Fruit fly (Drosophila melanogaster) whole organism, prepupa: ENCODE results near the gene CG15387.

Source experiments
- Blimp-1 ChIP-seq: fragments of 200-800 bp; sonication (Bioruptor generic); optimal IDR thresholded peaks from 3 replicates; lab custom pipeline; 2017; ENCODE audit warnings: missing biosample characterization, missing genetic modification characterization, mild to moderate bottlenecking, moderate library complexity, missing genetic modification reagents
- CG10631 ChIP-seq: fragments of 200-800 bp; sonication (Bioruptor generic); optimal IDR thresholded peaks from 2 replicates; lab custom pipeline; 2016; ENCODE audit warnings: missing biosample characterization, missing genetic modification characterization
- CG10669 ChIP-seq: fragments of 200-800 bp; sonication (Bioruptor generic); optimal IDR thresholded peaks from 3 replicates; lab custom pipeline; 2018; ENCODE audit warnings: missing biosample characterization, mild to moderate bottlenecking, missing genetic modification characterization, moderate library complexity
- CG11294 ChIP-seq: fragments of 200-800 bp; sonication (Bioruptor generic); IDR thresholded peaks from 2 replicates; pipeline ENCODE4 v1.3.6; 2022; ENCODE audit warnings: missing biosample characterization, missing genetic modification characterization
- CG11762 ChIP-seq: fragments of 200-800 bp; sonication (Bioruptor generic); optimal IDR thresholded peaks from 3 replicates; lab custom pipeline; 2016; ENCODE audit warnings: missing biosample characterization, missing genetic modification characterization; ENCODE audit not compliant: insufficient read depth
- CG11902 ChIP-seq: fragments of 200-800 bp; sonication (Bioruptor generic); optimal IDR thresholded peaks from 3 replicates; lab custom pipeline; 2016; ENCODE audit warnings: missing biosample characterization, missing genetic modification characterization
- CG15336 ChIP-seq: fragments of 200-800 bp; sonication (Bioruptor generic); IDR thresholded peaks from 2 replicates; pipeline ENCODE4 v1.3.6; 2022; ENCODE audit warnings: missing biosample characterization, missing genetic modification characterization
- CG1621 ChIP-seq: fragments of 200-800 bp; sonication (Bioruptor generic); optimal IDR thresholded peaks from 3 replicates; lab custom pipeline; 2018; ENCODE audit warnings: missing biosample characterization, mild to moderate bottlenecking, missing genetic modification characterization
- CG16779 ChIP-seq: fragments of 200-800 bp; sonication (Bioruptor generic); optimal IDR thresholded peaks from 3 replicates; lab custom pipeline; 2017; ENCODE audit warnings: missing biosample characterization, mild to moderate bottlenecking, missing genetic modification characterization
- CG31627 ChIP-seq: fragments of 200-800 bp; sonication (Bioruptor generic); optimal IDR thresholded peaks from 3 replicates; lab custom pipeline; 2016; ENCODE audit warnings: missing biosample characterization, missing genetic modification characterization
- CG32006 ChIP-seq: fragments of 200-800 bp; sonication (Bioruptor generic); optimal IDR thresholded peaks from 3 replicates; lab custom pipeline; 2017; ENCODE audit warnings: missing biosample characterization, mild to moderate bottlenecking, missing genetic modification characterization
- CG34406 ChIP-seq: fragments of 200-800 bp; sonication (Bioruptor generic); optimal IDR thresholded peaks from 3 replicates; lab custom pipeline; 2016; ENCODE audit warnings: missing biosample characterization, missing genetic modification characterization
- CG3919 ChIP-seq: fragments of 200-800 bp; sonication (Bioruptor generic); optimal IDR thresholded peaks from 3 replicates; lab custom pipeline; 2016; ENCODE audit warnings: missing biosample characterization, missing genetic modification characterization
- CG4318 ChIP-seq: fragments of 200-800 bp; sonication (Bioruptor generic); optimal IDR thresholded peaks from 3 replicates; lab custom pipeline; 2017; ENCODE audit warnings: missing biosample characterization, mild to moderate bottlenecking, missing genetic modification characterization
- CG6163 ChIP-seq: fragments of 200-800 bp; sonication (Bioruptor generic); IDR thresholded peaks from 3 replicates; pipeline ENCODE4 v1.3.6; 2022; ENCODE audit warnings: missing biosample characterization, missing genetic modification characterization
- CG6276 ChIP-seq: fragments of 200-800 bp; sonication (Bioruptor generic); optimal IDR thresholded peaks from 2 replicates; lab custom pipeline; 2017; ENCODE audit warnings: missing biosample characterization, mild to moderate bottlenecking, missing genetic modification characterization
- CG6808 ChIP-seq: fragments of 200-800 bp; sonication (Bioruptor generic); optimal IDR thresholded peaks from 3 replicates; lab custom pipeline; 2017; ENCODE audit warnings: missing biosample characterization, missing genetic modification characterization, mild to moderate bottlenecking, moderate library complexity, missing genetic modification reagents
- CG6854 ChIP-seq: fragments of 200-800 bp; sonication (Bioruptor generic); optimal IDR thresholded peaks from 2 replicates; lab custom pipeline; 2017; ENCODE audit warnings: missing biosample characterization, mild to moderate bottlenecking, missing genetic modification characterization
- CG7368 ChIP-seq: fragments of 200-800 bp; sonication (Bioruptor generic); optimal IDR thresholded peaks from 3 replicates; lab custom pipeline; 2016; ENCODE audit warnings: missing biosample characterization, missing genetic modification characterization
- CG8319 ChIP-seq: fragments of 200-800 bp; sonication (Bioruptor generic); optimal IDR thresholded peaks from 3 replicates; lab custom pipeline; 2016; ENCODE audit warnings: missing biosample characterization, missing genetic modification characterization
- CG9139 ChIP-seq: fragments of 200-800 bp; sonication (Bioruptor generic); optimal IDR thresholded peaks from 3 replicates; lab custom pipeline; 2017; ENCODE audit warnings: missing biosample characterization, mild to moderate bottlenecking, missing genetic modification characterization
- Eip75B ChIP-seq: fragments of 200-800 bp; sonication (Bioruptor generic); optimal IDR thresholded peaks from 3 replicates; lab custom pipeline; 2016; ENCODE audit warnings: missing biosample characterization, missing genetic modification characterization
- Eip78C ChIP-seq: fragments of 200-800 bp; sonication (Bioruptor generic); peaks from one replicate; lab custom pipeline; 2016; ENCODE audit warnings: missing biosample characterization, missing genetic modification characterization
- Eip93F ChIP-seq: fragments of 200-800 bp; sonication (Bioruptor generic); optimal IDR thresholded peaks from 2 replicates; lab custom pipeline; 2016; ENCODE audit warnings: missing biosample characterization, mild to moderate bottlenecking, missing genetic modification characterization
- Ets96B ChIP-seq: fragments of 200-800 bp; optimal IDR thresholded peaks from 2 replicates; lab custom pipeline; 2019; ENCODE audit warnings: missing biosample characterization, mild to moderate bottlenecking, missing genetic modification characterization, moderate library complexity
- Gug ChIP-seq: fragments of 200-800 bp; sonication (Bioruptor generic); IDR thresholded peaks from 2 replicates; pipeline ENCODE4 v1.3.6; 2022; ENCODE audit warnings: missing biosample characterization, missing genetic modification characterization
- Hr38 ChIP-seq: sonication (Bioruptor generic); optimal IDR thresholded peaks from 2 replicates; lab custom pipeline; 2016; ENCODE audit warnings: missing biosample characterization, missing genetic modification characterization
- Hr39 ChIP-seq: fragments of 200-800 bp; sonication (Bioruptor generic); optimal IDR thresholded peaks from 2 replicates; lab custom pipeline; 2016; ENCODE audit warnings: missing biosample characterization, missing genetic modification characterization
- Met ChIP-seq: fragments of 200-800 bp; sonication (Bioruptor generic); optimal IDR thresholded peaks from 3 replicates; lab custom pipeline; 2016; ENCODE audit warnings: missing biosample characterization, missing genetic modification characterization
- Sox102F ChIP-seq: fragments of 200-800 bp; sonication (Bioruptor generic); optimal IDR thresholded peaks from 2 replicates; lab custom pipeline; 2016; ENCODE audit warnings: missing biosample characterization, mild to moderate bottlenecking, missing genetic modification characterization
- Sox14 ChIP-seq: fragments of 200-800 bp; sonication (Bioruptor generic); optimal IDR thresholded peaks from 3 replicates; lab custom pipeline; 2016; ENCODE audit warnings: missing biosample characterization, missing genetic modification characterization
- Sox15 ChIP-seq: fragments of 200-800 bp; sonication (Bioruptor generic); optimal IDR thresholded peaks from 3 replicates; lab custom pipeline; 2016; ENCODE audit warnings: missing biosample characterization, missing genetic modification characterization
- achi ChIP-seq: fragments of 200-800 bp; sonication (Bioruptor generic); optimal IDR thresholded peaks from 3 replicates; lab custom pipeline; 2016; ENCODE audit warnings: missing biosample characterization, missing genetic modification characterization
- acj6 ChIP-seq: fragments of 200-800 bp; sonication (Bioruptor generic); optimal IDR thresholded peaks from 3 replicates; lab custom pipeline; 2016; ENCODE audit warnings: missing biosample characterization, missing genetic modification characterization
- cyc ChIP-seq: fragments of 200-800 bp; sonication (Bioruptor generic); optimal IDR thresholded peaks from 3 replicates; lab custom pipeline; 2016; ENCODE audit warnings: missing biosample characterization, missing genetic modification characterization
- dac ChIP-seq: fragments of 200-800 bp; sonication (Bioruptor generic); optimal IDR thresholded peaks from 2 replicates; lab custom pipeline; 2017; ENCODE audit warnings: missing biosample characterization, mild to moderate bottlenecking, missing genetic modification characterization
- dsx ChIP-seq: fragments of 200-800 bp; optimal IDR thresholded peaks from 3 replicates; lab custom pipeline; 2019; ENCODE audit warnings: missing biosample characterization, mild to moderate bottlenecking, missing genetic modification characterization, moderate library complexity; ENCODE audit not compliant: poor library complexity, severe bottlenecking
- fd59A ChIP-seq: fragments of 200-800 bp; sonication (Bioruptor generic); optimal IDR thresholded peaks from 2 replicates; lab custom pipeline; 2017; ENCODE audit warnings: missing biosample characterization, mild to moderate bottlenecking, missing genetic modification characterization, missing genetic modification reagents
- fkh ChIP-seq: fragments of 200-800 bp; sonication (Bioruptor generic); optimal IDR thresholded peaks from 3 replicates; lab custom pipeline; 2017; ENCODE audit warnings: missing biosample characterization, mild to moderate bottlenecking, missing genetic modification characterization, moderate library complexity
- lz ChIP-seq: fragments of 200-800 bp; sonication (Bioruptor generic); optimal IDR thresholded peaks from 3 replicates; lab custom pipeline; 2016; ENCODE audit warnings: missing biosample characterization, missing genetic modification characterization
- net ChIP-seq: fragments of 200-800 bp; sonication (Bioruptor generic); optimal IDR thresholded peaks from 3 replicates; lab custom pipeline; 2016; ENCODE audit warnings: missing biosample characterization, missing genetic modification characterization
- pdm3 ChIP-seq: fragments of 200-800 bp; sonication (Bioruptor generic); optimal IDR thresholded peaks from 3 replicates; lab custom pipeline; 2016; ENCODE audit warnings: missing biosample characterization, missing genetic modification characterization
- salr ChIP-seq, 2 experiments: fragments of 200-800 bp; sonication (Bioruptor generic); optimal IDR thresholded peaks; 3 replicates each; lab custom pipeline; 2016 to 2018; ENCODE audit warnings: missing biosample characterization in 2 of 2, missing genetic modification characterization in 2 of 2, mild to moderate bottlenecking in 1 of 2
- spab ChIP-seq: fragments of 200-800 bp; sonication (Bioruptor generic); optimal IDR thresholded peaks from 2 replicates; lab custom pipeline; 2017; ENCODE audit warnings: missing biosample characterization, mild to moderate bottlenecking, missing genetic modification characterization, missing genetic modification reagents
- vri ChIP-seq: fragments of 200-800 bp; sonication (Bioruptor generic); optimal IDR thresholded peaks from 3 replicates; lab custom pipeline; 2016; ENCODE audit warnings: missing biosample characterization, mild to moderate bottlenecking, missing genetic modification characterization

Gene CG15387

DNA sequence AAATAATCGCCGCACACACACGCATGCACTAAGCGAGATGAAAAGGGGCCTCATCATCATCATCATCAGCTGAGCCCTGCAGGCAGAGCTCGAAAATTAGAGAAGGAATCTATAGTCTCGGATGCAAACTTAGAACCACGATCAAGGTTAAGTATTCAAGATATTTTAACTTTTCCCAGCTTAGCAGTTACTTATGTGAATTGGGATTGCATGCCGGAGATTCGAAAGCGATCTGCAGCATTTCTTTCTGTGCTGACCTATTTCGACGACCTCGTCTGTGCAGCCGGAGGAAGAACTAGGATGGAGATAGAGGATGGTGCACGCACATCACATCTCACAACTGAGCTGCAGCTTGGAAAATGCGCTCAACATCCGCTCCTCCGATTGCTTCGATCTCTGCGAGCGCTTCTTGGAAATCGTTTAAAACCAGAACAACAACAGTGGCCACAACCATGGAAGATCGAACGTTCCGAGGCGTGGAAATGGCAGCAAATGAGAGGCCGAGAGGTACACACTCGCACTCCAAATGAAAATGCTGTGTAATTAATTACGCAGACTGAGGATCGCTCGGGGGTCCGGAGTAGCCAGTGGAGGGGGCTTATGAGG lies 43.3 kb downstream of the CG15387 start (continued):
- TF ChIP-seq spab (GFP tag; lab: Kevin White, UChicago) (peak; percentile 84), net (GFP tag; lab: Kevin White, UChicago) (peak; percentile 37), Eip93F (GFP tag; lab: Kevin White, UChicago) (no peak), CG34406 (GFP tag; lab: Kevin White, UChicago) (peak; percentile 0), fd59A (GFP tag; lab: Kevin White, UChicago) (peak; percentile 78), CG6854 (GFP tag; lab: Kevin White, UChicago) (no peak), acj6 (peak; percentile 59), Hr39 (GFP tag; lab: Kevin White, UChicago) (no peak), Sox14 (GFP tag; lab: Kevin White, UChicago) (peak; percentile 80), CG6276 (GFP tag; lab: Kevin White, UChicago) (peak; percentile 31), CG32006 (GFP tag; lab: Kevin White, UChicago) (peak; percentile 57), Eip75B (GFP tag; lab: Kevin White, UChicago) (peak; percentile 75), CG9139 (GFP tag; lab: Kevin White, UChicago) (no peak), CG6163 (GFP tag; lab: Robert Waterston, UW) (peak; percentile 89), CG11294 (GFP tag; lab: Robert Waterston, UW) (peak; percentile 34; the same call in 1 of the 2 replicates), CG1621 (tag; lab: Kevin White, UChicago) (peak; percentile 83), CG3919 (GFP tag; lab: Kevin White, UChicago) (peak; percentile 75), Gug (GFP tag; lab: Robert Waterston, UW) (peak; percentile 17; the same call in 1 of the 2 replicates)
- TF ChIP-seq, all 60 proteins: peak for 37

- TF ChIP-seq CG6276 (GFP tag; lab: Kevin White, UChicago) (no peak), Eip93F (GFP tag; lab: Kevin White, UChicago) (no peak), CG4318 (no peak), vri (peak; percentile 20), CG11762 (GFP tag; lab: Kevin White, UChicago) (no peak), CG6808 (GFP tag; lab: Kevin White, UChicago) (no peak), CG11294 (GFP tag; lab: Robert Waterston, UW) (no peak), acj6 (no peak), fd59A (GFP tag; lab: Kevin White, UChicago) (no peak), CG31627 (GFP tag; lab: Kevin White, UChicago) (peak; percentile 21), Sox15 (GFP tag; lab: Kevin White, UChicago) (no peak), salr (GFP tag; optimal IDR thresholded peaks at IDR 0.05; lab: Kevin White, UChicago) (no peak), CG6854 (GFP tag; lab: Kevin White, UChicago) (no peak), CG9139 (GFP tag; lab: Kevin White, UChicago) (no peak), Met (GFP tag; lab: Kevin White, UChicago) (peak; percentile 6), cyc (GFP tag; lab: Kevin White, UChicago) (no peak), Sox102F (GFP tag; lab: Kevin White, UChicago) (no peak), lz (GFP tag; lab: Kevin White, UChicago) (peak; percentile 6), CG11902 (GFP tag; lab: Kevin White, UChicago) (no peak), CG15336 (no peak), Ets96B (no peak), CG7368 (GFP tag; lab: Kevin White, UChicago) (no peak), CG8319 (GFP tag; lab: Kevin White, UChicago) (no peak), CG10669 (GFP tag; lab: Kevin White, UChicago) (no peak), CG10631 (GFP tag; lab: Kevin White, UChicago) (no peak), achi (no peak), fkh (GFP tag; lab: Kevin White, UChicago) (no peak), Eip78C (GFP tag; lab: Kevin White, UChicago) (peak; percentile 41), Gug (GFP tag; lab: Robert Waterston, UW) (no peak), Sox14 (GFP tag; lab: Kevin White, UChicago) (no peak), Hr38 (GFP tag; lab: Kevin White, UChicago) (no peak), dac (GFP tag; lab: Kevin White, UChicago) (no peak), pdm3 (no peak), Blimp-1 (GFP tag; lab: Kevin White, UChicago) (no peak), CG6163 (GFP tag; lab: Robert Waterston, UW) (no peak), spab (GFP tag; lab: Kevin White, UChicago) (no peak), CG16779 (tag; lab: Kevin White, UChicago) (no peak), CG34406 (GFP tag; lab: Kevin White, UChicago) (no peak), dsx (GFP tag; lab: Kevin White, UChicago) (no peak), Eip75B (GFP tag; lab: Kevin White, UChicago) (peak; percentile 9)
Measured at dm6 chr2L:2181971-2182643, 44.0 kb downstream of the CG15387 start.
